Worm (Caenorhabditis elegans) whole organism, early embryonic: ENCODE results near the gene ergi-3.

ENCODE experiments used
- B0310.2 ChIP-seq: sonication (generic microtip); optimal IDR thresholded peaks from 2 replicates; lab custom pipeline; 2016; ENCODE audit warnings: mild to moderate bottlenecking, missing genetic modification characterization, missing compliant biosample characterization
- F13C5.2 ChIP-seq: sonication (generic microtip); optimal IDR thresholded peaks from 2 replicates; lab custom pipeline; 2017; ENCODE audit warnings: mild to moderate bottlenecking, missing genetic modification characterization, inconsistent platforms, missing compliant biosample characterization
- aly-1 ChIP-seq: sonication (generic microtip); optimal IDR thresholded peaks from 2 replicates; lab custom pipeline; 2016; ENCODE audit warnings: missing genetic modification characterization, missing compliant biosample characterization
- ama-1 ChIP-seq: fragments of 150-350 bp; optimal IDR thresholded peaks from 2 replicates; lab custom pipeline; 2014
- ceh-13 ChIP-seq: fragments of 200-800 bp; sonication (Bioruptor generic); optimal IDR thresholded peaks from 2 replicates; lab custom pipeline; 2018; ENCODE audit warnings: mild to moderate bottlenecking, missing genetic modification characterization, missing compliant biosample characterization
- ceh-36 ChIP-seq: sonication (generic microtip); optimal IDR thresholded peaks from 2 replicates; lab custom pipeline; 2016; ENCODE audit warnings: missing genetic modification characterization, inconsistent platforms, missing compliant biosample characterization
- ets-7 ChIP-seq: sonication (generic microtip); optimal IDR thresholded peaks from 2 replicates; lab custom pipeline; 2016; ENCODE audit warnings: missing genotype, missing genetic modification characterization, missing compliant biosample characterization
- flt-1 ChIP-seq: fragments of 200-800 bp; sonication (Bioruptor generic); IDR thresholded peaks from 2 replicates; pipeline ENCODE4 v1.3.6; 2022; ENCODE audit warnings: missing genetic modification characterization, missing compliant biosample characterization
- hmbx-1 ChIP-seq: sonication (generic microtip); optimal IDR thresholded peaks from 2 replicates; lab custom pipeline; 2016; ENCODE audit warnings: mild to moderate bottlenecking, missing genetic modification characterization, missing compliant biosample characterization
- hmg-4 ChIP-seq: fragments of 200-800 bp; sonication (Bioruptor generic); optimal IDR thresholded peaks from 2 replicates; lab custom pipeline; 2018; ENCODE audit warnings: mild to moderate bottlenecking, missing genetic modification characterization, missing compliant biosample characterization
- hnd-1 ChIP-seq: sonication (generic microtip); optimal IDR thresholded peaks from 2 replicates; lab custom pipeline; 2016; ENCODE audit warnings: missing genetic modification characterization, missing compliant biosample characterization
- pes-1 ChIP-seq: fragments of 200-800 bp; sonication (Bioruptor generic); IDR thresholded peaks from 2 replicates; pipeline ENCODE4 v1.3.6; 2022; ENCODE audit warnings: missing genetic modification reagents, missing genetic modification characterization, missing compliant biosample characterization
- scrt-1 ChIP-seq: fragments of 200-800 bp; sonication (Bioruptor generic); IDR thresholded peaks from 2 replicates; pipeline ENCODE4 v1.3.6; 2022; ENCODE audit warnings: missing genetic modification characterization, missing compliant biosample characterization
- sea-1 ChIP-seq: fragments of 200-800 bp; sonication (Bioruptor generic); conservative IDR thresholded peaks from 2 replicates; pipeline ENCODE4 v1.3.6; 2022; ENCODE audit warnings: missing genetic modification characterization, missing compliant biosample characterization
- tbx-11 ChIP-seq: fragments of 200-800 bp; sonication (Bioruptor generic); IDR thresholded peaks from 2 replicates; pipeline ENCODE4 v1.3.6; 2022; ENCODE audit warnings: missing genetic modification characterization, missing compliant biosample characterization
- tbx-37 ChIP-seq: fragments of 200-800 bp; sonication (Bioruptor generic); conservative IDR thresholded peaks from 2 replicates; pipeline ENCODE4 v1.3.6; 2022; ENCODE audit warnings: missing genetic modification reagents, missing genetic modification characterization, missing compliant biosample characterization
- tra-4 ChIP-seq: sonication (generic microtip); optimal IDR thresholded peaks from 2 replicates; lab custom pipeline; 2017; ENCODE audit warnings: missing genetic modification characterization, missing compliant biosample characterization

The ergi-3 gene

ce11 chrX:15567986-15568940 lies 48.3 kb downstream of the ergi-3 start, which contains the start of gene dyn-1:
Gene dyn-1, plus strand, starts transcription at chrX:15568890.
- TF ChIP-seq B0310.2 (tag; lab: Kevin White, UChicago) = peak; percentile 8
- peak; percentile 50 for TF ChIP-seq hmg-4 (GFP tag; lab: Kevin White, UChicago)
- TF ChIP-seq ceh-13 (GFP tag; lab: Kevin White, UChicago) = no peak
- TF ChIP-seq aly-1 (tag; lab: Kevin White, UChicago) = peak; percentile 3

ce11 chrX:15566640-15567039 lies 49.9 kb downstream of the ergi-3 start:
- TF ChIP-seq tbx-11 (GFP tag; lab: Robert Waterston, UW) (no peak), tbx-37 (GFP tag; lab: Robert Waterston, UW) (no peak), hnd-1 (tag; lab: Kevin White, UChicago) (no peak), B0310.2 (tag; lab: Kevin White, UChicago) (no peak), F13C5.2 (tag; lab: Kevin White, UChicago) (peak; percentile 22), aly-1 (tag; lab: Kevin White, UChicago) (no peak), sea-1 (no peak), ceh-36 (tag; lab: Kevin White, UChicago) (no peak), hmg-4 (GFP tag; lab: Kevin White, UChicago) (peak; percentile 50), ceh-13 (GFP tag; lab: Kevin White, UChicago) (no peak), flt-1 (GFP tag; lab: Robert Waterston, UW) (no peak), ama-1 (no peak), ets-7 (tag; lab: Kevin White, UChicago) (no peak), hmbx-1 (tag; lab: Kevin White, UChicago) (no peak), pes-1 (GFP tag; lab: Robert Waterston, UW) (0 out of 2 replicates have a peak, but pooled peaks have one; percentile 49), scrt-1 (GFP tag; lab: Robert Waterston, UW) (no peak), tra-4 (tag; lab: Kevin White, UChicago) (no peak)

ce11 chrX:15564338-15564737 lies 52.2 kb downstream of the ergi-3 start:
- TF ChIP-seq ama-1 (no peak), pes-1 (GFP tag; lab: Robert Waterston, UW) (no peak), hmbx-1 (tag; lab: Kevin White, UChicago) (no peak), tra-4 (tag; lab: Kevin White, UChicago) (no peak), hnd-1 (tag; lab: Kevin White, UChicago) (no peak), hmg-4 (GFP tag; lab: Kevin White, UChicago) (no peak), flt-1 (GFP tag; lab: Robert Waterston, UW) (no peak), B0310.2 (tag; lab: Kevin White, UChicago) (no peak), scrt-1 (GFP tag; lab: Robert Waterston, UW) (no peak), aly-1 (tag; lab: Kevin White, UChicago) (no peak), ceh-36 (tag; lab: Kevin White, UChicago) (no peak), sea-1 (no peak), ets-7 (tag; lab: Kevin White, UChicago) (no peak), F13C5.2 (tag; lab: Kevin White, UChicago) (no peak)
